Worm (Caenorhabditis elegans) whole organism, early embryonic: ENCODE measurements around the gene F16B12.4.
A peak's percentile ranks its signal among the peaks of the same experiment; 100 is the strongest.

ENCODE experiments used
- B0310.2 ChIP-seq: sonication (generic microtip); optimal IDR thresholded peaks from 2 replicates; lab custom pipeline; 2016; ENCODE audit warnings: mild to moderate bottlenecking, missing genetic modification characterization, missing compliant biosample characterization
- F13C5.2 ChIP-seq: sonication (generic microtip); optimal IDR thresholded peaks from 2 replicates; lab custom pipeline; 2017; ENCODE audit warnings: mild to moderate bottlenecking, missing genetic modification characterization, inconsistent platforms, missing compliant biosample characterization
- aly-1 ChIP-seq: sonication (generic microtip); optimal IDR thresholded peaks from 2 replicates; lab custom pipeline; 2016; ENCODE audit warnings: missing genetic modification characterization, missing compliant biosample characterization
- ama-1 ChIP-seq: fragments of 150-350 bp; optimal IDR thresholded peaks from 2 replicates; lab custom pipeline; 2014
- ceh-13 ChIP-seq: fragments of 200-800 bp; sonication (Bioruptor generic); optimal IDR thresholded peaks from 2 replicates; lab custom pipeline; 2018; ENCODE audit warnings: mild to moderate bottlenecking, missing genetic modification characterization, missing compliant biosample characterization
- ceh-36 ChIP-seq: sonication (generic microtip); optimal IDR thresholded peaks from 2 replicates; lab custom pipeline; 2016; ENCODE audit warnings: missing genetic modification characterization, inconsistent platforms, missing compliant biosample characterization
- ets-7 ChIP-seq: sonication (generic microtip); optimal IDR thresholded peaks from 2 replicates; lab custom pipeline; 2016; ENCODE audit warnings: missing genotype, missing genetic modification characterization, missing compliant biosample characterization
- flt-1 ChIP-seq: fragments of 200-800 bp; sonication (Bioruptor generic); IDR thresholded peaks from 2 replicates; pipeline ENCODE4 v1.3.6; 2022; ENCODE audit warnings: missing genetic modification characterization, missing compliant biosample characterization
- hmbx-1 ChIP-seq: sonication (generic microtip); optimal IDR thresholded peaks from 2 replicates; lab custom pipeline; 2016; ENCODE audit warnings: mild to moderate bottlenecking, missing genetic modification characterization, missing compliant biosample characterization
- hmg-4 ChIP-seq: fragments of 200-800 bp; sonication (Bioruptor generic); optimal IDR thresholded peaks from 2 replicates; lab custom pipeline; 2018; ENCODE audit warnings: mild to moderate bottlenecking, missing genetic modification characterization, missing compliant biosample characterization
- hnd-1 ChIP-seq: sonication (generic microtip); optimal IDR thresholded peaks from 2 replicates; lab custom pipeline; 2016; ENCODE audit warnings: missing genetic modification characterization, missing compliant biosample characterization
- pes-1 ChIP-seq: fragments of 200-800 bp; sonication (Bioruptor generic); IDR thresholded peaks from 2 replicates; pipeline ENCODE4 v1.3.6; 2022; ENCODE audit warnings: missing genetic modification reagents, missing genetic modification characterization, missing compliant biosample characterization
- scrt-1 ChIP-seq: fragments of 200-800 bp; sonication (Bioruptor generic); IDR thresholded peaks from 2 replicates; pipeline ENCODE4 v1.3.6; 2022; ENCODE audit warnings: missing genetic modification characterization, missing compliant biosample characterization
- sea-1 ChIP-seq: fragments of 200-800 bp; sonication (Bioruptor generic); conservative IDR thresholded peaks from 2 replicates; pipeline ENCODE4 v1.3.6; 2022; ENCODE audit warnings: missing genetic modification characterization, missing compliant biosample characterization
- tbx-11 ChIP-seq: fragments of 200-800 bp; sonication (Bioruptor generic); IDR thresholded peaks from 2 replicates; pipeline ENCODE4 v1.3.6; 2022; ENCODE audit warnings: missing genetic modification characterization, missing compliant biosample characterization
- tbx-37 ChIP-seq: fragments of 200-800 bp; sonication (Bioruptor generic); conservative IDR thresholded peaks from 2 replicates; pipeline ENCODE4 v1.3.6; 2022; ENCODE audit warnings: missing genetic modification reagents, missing genetic modification characterization, missing compliant biosample characterization
- tra-4 ChIP-seq: sonication (generic microtip); optimal IDR thresholded peaks from 2 replicates; lab custom pipeline; 2017; ENCODE audit warnings: missing genetic modification characterization, missing compliant biosample characterization

Gene F16B12.4

DNA sequence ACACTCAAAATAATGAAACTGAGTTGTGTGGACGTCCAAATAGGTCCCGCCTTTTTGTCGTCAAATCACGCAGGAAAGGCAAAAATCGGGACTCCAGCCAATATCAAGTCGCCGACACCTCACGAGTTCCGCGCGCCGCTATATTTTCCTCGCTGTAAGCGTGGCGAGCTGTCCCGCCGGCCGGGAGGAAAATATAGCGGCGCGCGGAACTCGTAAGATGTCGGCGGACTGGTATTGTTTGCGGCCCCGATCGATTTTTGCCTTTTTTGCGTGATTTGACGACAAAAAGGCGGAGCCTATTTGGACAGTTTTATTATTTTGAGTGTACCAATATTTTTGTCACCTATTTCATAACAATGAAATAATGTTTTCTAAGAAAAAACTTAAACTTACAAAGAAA is 35.7 kb downstream of the F16B12.4 start:
- TF ChIP-seq ets-7 (tag; lab: Kevin White, UChicago) (no peak), sea-1 (no peak), aly-1 (no peak), ama-1 (lab: Kevin White, UChicago) (no peak), B0310.2 (no peak), tra-4 (no peak)

DNA sequence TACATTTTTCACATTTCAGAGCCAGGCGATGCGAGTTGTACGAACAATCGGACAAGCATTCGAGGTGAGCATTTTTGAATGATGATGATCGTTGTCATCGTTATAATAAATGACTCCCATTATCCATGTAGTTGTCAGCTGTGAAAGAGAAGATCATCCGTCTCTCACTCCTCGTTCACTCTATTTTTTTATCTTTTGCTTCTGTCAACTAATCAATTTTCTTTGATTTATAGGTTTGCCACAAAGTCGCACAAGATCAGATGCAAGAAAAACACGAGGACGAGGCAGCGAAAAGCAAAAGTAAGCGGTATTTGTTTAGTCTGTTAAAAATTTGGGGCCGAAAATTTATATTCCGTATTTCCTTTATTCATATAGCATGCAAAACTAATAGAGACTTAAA is 41.9 kb downstream of the F16B12.4 start:
- no peak for TF ChIP-seq ceh-36 (tag; lab: Kevin White, UChicago)
- no peak for TF ChIP-seq hmbx-1 (tag; lab: Kevin White, UChicago)
- no peak for TF ChIP-seq ceh-13 (GFP tag; lab: Kevin White, UChicago)
- TF ChIP-seq ets-7 (tag; lab: Kevin White, UChicago), result no peak
- no peak for TF ChIP-seq aly-1
- no peak for TF ChIP-seq tbx-11

DNA sequence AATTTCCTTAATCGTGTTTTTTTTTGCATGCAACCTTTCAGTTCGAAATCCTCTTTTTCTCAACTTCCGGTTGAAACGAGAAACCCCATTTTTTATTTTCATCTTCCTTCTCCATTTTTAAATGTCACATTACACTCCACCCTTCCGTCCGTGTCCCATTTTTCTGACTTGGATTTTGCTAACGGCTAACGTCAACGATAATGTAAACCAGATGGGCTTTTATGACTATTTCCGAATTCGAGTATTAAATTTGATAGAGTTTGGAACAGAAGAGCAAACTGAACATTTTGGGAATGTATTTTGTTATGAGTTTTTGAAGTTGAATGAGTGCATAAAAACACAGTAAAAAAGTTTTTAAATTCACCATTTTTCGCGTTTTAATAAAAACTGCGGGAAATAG is 42.8 kb downstream of the F16B12.4 start:
- no peak for TF ChIP-seq hnd-1
- no peak for TF ChIP-seq ets-7 (tag; lab: Kevin White, UChicago)
- no peak for TF ChIP-seq aly-1

DNA sequence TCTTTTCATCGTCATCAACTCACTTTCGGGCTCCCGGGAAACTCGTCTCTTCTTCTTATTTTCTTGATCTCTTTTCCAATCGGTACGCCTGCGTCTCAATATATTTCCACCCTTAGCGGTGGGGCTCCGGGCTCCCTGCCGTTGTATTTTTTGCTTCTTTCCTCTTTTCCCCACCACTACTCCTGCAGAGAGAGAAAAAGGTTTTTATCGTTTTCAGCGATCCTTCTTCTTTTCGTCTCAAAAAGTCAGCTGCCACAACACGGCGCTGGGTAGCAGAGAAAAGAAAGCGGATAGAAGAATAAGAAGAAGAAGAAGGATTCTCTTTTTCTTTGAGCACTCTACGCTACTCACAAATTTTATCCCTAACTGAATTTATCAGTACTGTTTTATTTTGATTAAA is 43.7 kb downstream of the F16B12.4 start:
- TF ChIP-seq pes-1 (GFP tag; lab: Robert Waterston, UW) (0 out of 2 replicates have a peak, but pooled peaks have one; percentile 26), scrt-1 (GFP tag; lab: Robert Waterston, UW) (no peak), ceh-36 (tag; lab: Kevin White, UChicago) (no peak), hmg-4 (GFP tag; lab: Kevin White, UChicago) (no peak)

ce11 chrX:14053754-14054153 is 44.7 kb downstream of the F16B12.4 start:
- TF ChIP-seq tra-4 (no peak), sea-1 (no peak), ceh-36 (tag; lab: Kevin White, UChicago) (no peak), ceh-13 (GFP tag; lab: Kevin White, UChicago) (no peak), tbx-11 (no peak), pes-1 (GFP tag; lab: Robert Waterston, UW) (no peak), F13C5.2 (tag; lab: Kevin White, UChicago) (no peak), flt-1 (GFP tag; lab: Robert Waterston, UW) (no peak), B0310.2 (no peak), hmg-4 (GFP tag; lab: Kevin White, UChicago) (no peak), scrt-1 (GFP tag; lab: Robert Waterston, UW) (no peak), ets-7 (tag; lab: Kevin White, UChicago) (no peak), tbx-37 (GFP tag; lab: Robert Waterston, UW) (no peak), hnd-1 (no peak), hmbx-1 (tag; lab: Kevin White, UChicago) (no peak)

DNA sequence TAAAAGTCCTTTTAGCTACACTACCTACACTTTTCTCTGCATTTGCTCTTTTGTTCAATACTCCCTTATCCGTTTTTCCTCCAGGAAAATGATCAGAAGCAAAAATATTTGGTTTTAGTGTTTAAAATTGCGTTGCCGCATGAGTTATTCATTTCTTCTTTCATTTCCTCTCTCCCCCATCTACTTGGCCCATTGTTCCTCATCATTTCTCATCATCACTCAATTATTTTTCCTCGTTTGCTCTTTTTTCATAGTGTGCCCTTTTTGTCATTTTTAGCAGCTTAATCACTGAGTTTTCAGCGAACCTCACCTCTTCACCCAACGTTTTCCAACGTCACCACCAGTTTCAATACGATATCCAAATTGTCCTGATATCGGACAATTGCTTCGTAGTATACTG is 49.2 kb downstream of the F16B12.4 start, which contains the start of gene dyc-1:
dyc-1 (plus strand) TSS at position 301 of the 400 bp plus-strand sequence.
- no peak for TF ChIP-seq ceh-36 (tag; lab: Kevin White, UChicago)
- TF ChIP-seq hmg-4 (GFP tag; lab: Kevin White, UChicago), result no peak
- no peak for TF ChIP-seq tra-4
- no peak for TF ChIP-seq aly-1
- TF ChIP-seq ets-7 (tag; lab: Kevin White, UChicago), result no peak

DNA sequence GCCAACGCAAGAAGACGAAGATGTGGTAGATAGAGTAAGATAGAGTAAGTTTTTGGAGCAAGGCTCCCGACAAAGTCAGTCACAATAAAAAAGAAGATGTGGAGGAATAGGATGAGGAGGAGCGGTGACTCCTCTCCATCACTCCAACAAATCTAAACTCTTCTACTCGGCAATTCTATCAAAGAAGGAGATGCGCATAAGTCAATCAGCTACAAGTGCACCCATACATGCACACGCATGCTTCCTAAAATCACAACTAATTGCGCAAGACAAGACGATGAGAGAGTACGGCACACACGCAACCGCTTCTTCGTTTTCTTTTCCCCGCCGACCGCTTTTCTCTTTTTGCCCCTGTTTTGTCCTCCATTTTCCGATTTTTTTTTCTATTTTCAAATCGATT is 50.9 kb downstream of the F16B12.4 start:
- TF ChIP-seq ets-7 (tag; lab: Kevin White, UChicago) (no peak), flt-1 (GFP tag; lab: Robert Waterston, UW) (no peak), aly-1 (no peak), tbx-37 (GFP tag; lab: Robert Waterston, UW) (no peak), tbx-11 (no peak), ceh-13 (GFP tag; lab: Kevin White, UChicago) (no peak), tra-4 (no peak), hmbx-1 (tag; lab: Kevin White, UChicago) (no peak), hnd-1 (no peak), scrt-1 (GFP tag; lab: Robert Waterston, UW) (no peak), hmg-4 (GFP tag; lab: Kevin White, UChicago) (no peak), B0310.2 (no peak), pes-1 (GFP tag; lab: Robert Waterston, UW) (no peak), ceh-36 (tag; lab: Kevin White, UChicago) (no peak), ama-1 (lab: Kevin White, UChicago) (no peak), F13C5.2 (tag; lab: Kevin White, UChicago) (no peak)
